Worm (Caenorhabditis elegans): Measurements from ENCODE around the gene Y53F4B.23.

The Y53F4B.23 gene

ce11 chrII:15165681-15166235 is 41.5 kb downstream of the Y53F4B.23 start, which contains the start of gene gst-27 (continued):
- TF ChIP-seq ceh-32 (tag; optimal IDR thresholded peaks at IDR 0.05; ENCODE audit: poor library complexity) (peak; percentile 34), ama-1 (optimal IDR thresholded peaks at IDR 0.05) (no peak), cey-2 (tag; optimal IDR thresholded peaks at IDR 0.05; ENCODE audit: borderline replicate concordance, insufficient read depth) (no peak), lin-13 (GFP tag; optimal IDR thresholded peaks at IDR 0.05) (peak; percentile 88), hlh-11 (tag; optimal IDR thresholded peaks at IDR 0.05) (peak; percentile 82), nhr-42 (GFP tag; IDR thresholded peaks at IDR 0.05) (peak; percentile 92), mdt-29 (GFP tag; IDR thresholded peaks at IDR 0.05) (peak; percentile 83), zip-2 (tag; optimal IDR thresholded peaks at IDR 0.05) (peak; percentile 77), unc-130 (GFP tag; optimal IDR thresholded peaks at IDR 0.05) (peak; percentile 64), ZK546.5 (tag; optimal IDR thresholded peaks at IDR 0.05) (no peak)

- no peak for TF ChIP-seq lin-39 (tag; optimal IDR thresholded peaks at IDR 0.05)
- no peak for TF ChIP-seq ceh-20 (GFP tag; IDR thresholded peaks at IDR 0.05)
- TF ChIP-seq Y75B8A.6 (GFP tag; IDR thresholded peaks at IDR 0.05) = no peak
- TF ChIP-seq dpl-1 (GFP tag; optimal IDR thresholded peaks at IDR 0.05) = no peak
- TF ChIP-seq unc-62 (GFP tag; optimal IDR thresholded peaks at IDR 0.05 in 1 of 2) = no peak
- no peak for TF ChIP-seq unc-62 (tag; optimal IDR thresholded peaks at IDR 0.05)
- TF ChIP-seq zfp-2 (tag; optimal IDR thresholded peaks at IDR 0.05) = no peak
- TF ChIP-seq nhr-102 (tag; optimal IDR thresholded peaks at IDR 0.05) = no peak
- no peak for TF ChIP-seq tra-1 (GFP tag; IDR thresholded peaks at IDR 0.05)
- TF ChIP-seq hlh-11 (tag; optimal IDR thresholded peaks at IDR 0.05) = peak; percentile 7
- TF ChIP-seq nhr-76 (tag; optimal IDR thresholded peaks at IDR 0.05) = no peak
- TF ChIP-seq lin-38 (GFP tag; IDR thresholded peaks at IDR 0.05) = no peak
- no peak for TF ChIP-seq snpc-1.2 (GFP tag; IDR thresholded peaks at IDR 0.05)
- TF ChIP-seq spr-1 (tag; optimal IDR thresholded peaks at IDR 0.05) = no peak
- peak; percentile 52 for TF ChIP-seq nhr-77 (tag; optimal IDR thresholded peaks at IDR 0.05)
- no peak for TF ChIP-seq daf-8 (GFP tag; IDR thresholded peaks at IDR 0.05)
- peak; percentile 40; the same call in 1 of the 2 replicates for TF ChIP-seq dmd-6 (GFP tag; IDR thresholded peaks at IDR 0.05)
- no peak for TF ChIP-seq daf-16 (GFP tag; optimal IDR thresholded peaks at IDR 0.05)
- TF ChIP-seq daf-16 (tag; optimal IDR thresholded peaks at IDR 0.05) = peak; percentile 66
- no peak for TF ChIP-seq ceh-44 (GFP tag; IDR thresholded peaks at IDR 0.05)
- no peak for TF ChIP-seq ZK337.2 (GFP tag; IDR thresholded peaks at IDR 0.05)
- no peak for TF ChIP-seq mxl-2 (GFP tag; conservative IDR thresholded peaks at IDR 0.05)
- TF ChIP-seq T26A8.4 (GFP tag; IDR thresholded peaks at IDR 0.05) = no peak
- TF ChIP-seq ceh-62 (tag; optimal IDR thresholded peaks at IDR 0.05) = no peak
- TF ChIP-seq nhr-6 (tag; optimal IDR thresholded peaks at IDR 0.05) = no peak
- TF ChIP-seq ztf-11 (tag; optimal IDR thresholded peaks at IDR 0.05) = no peak
- no peak for TF ChIP-seq ceh-82 (tag; optimal IDR thresholded peaks at IDR 0.05)
- TF ChIP-seq pqm-1 (tag; optimal IDR thresholded peaks at IDR 0.05) = peak; percentile 13
- no peak for TF ChIP-seq ctbp-1 (GFP tag; IDR thresholded peaks at IDR 0.05)
- no peak for TF ChIP-seq F49E8.2 (tag; optimal IDR thresholded peaks at IDR 0.05; ENCODE audit: borderline replicate concordance)
- TF ChIP-seq mxl-3 (GFP tag; optimal IDR thresholded peaks at IDR 0.05) = no peak
- no peak for TF ChIP-seq ama-1 (optimal IDR thresholded peaks at IDR 0.05)
- TF ChIP-seq set-16 (GFP tag; IDR thresholded peaks at IDR 0.05) = no peak
- 0 out of 2 replicates have a peak, but pooled peaks have one; percentile 25 for TF ChIP-seq saeg-2 (GFP tag; IDR thresholded peaks at IDR 0.05)
- peak; percentile 6 for TF ChIP-seq hlh-30 (tag; optimal IDR thresholded peaks at IDR 0.05; ENCODE audit: insufficient read depth)
- TF ChIP-seq gei-8 (GFP tag; optimal IDR thresholded peaks at IDR 0.05) = no peak
- TF ChIP-seq nhr-48 (tag; optimal IDR thresholded peaks at IDR 0.05) = no peak
- peak; percentile 20 for TF ChIP-seq dve-1 (tag; optimal IDR thresholded peaks at IDR 0.05; ENCODE audit: insufficient read depth)
- TF ChIP-seq mdt-29 (GFP tag; IDR thresholded peaks at IDR 0.05) = no peak
- TF ChIP-seq madf-9 (GFP tag; conservative IDR thresholded peaks at IDR 0.05) = no peak
- TF ChIP-seq egl-27 (tag; optimal IDR thresholded peaks at IDR 0.05) = no peak
- no peak for TF ChIP-seq ztf-7 (tag; optimal IDR thresholded peaks at IDR 0.05)
Measured at ce11 chrII:15167340-15167739, 43.0 kb downstream of the Y53F4B.23 start, which contains the start of gene gst-28. TSS of gene gst-28 (minus strand) at chrII:15167577.
